Worm (Caenorhabditis elegans) whole organism, late embryonic: ENCODE measurements around the gene F47B8.14.

Experiments
- C38D4.7 ChIP-seq: fragments of 200-800 bp; sonication (Bioruptor generic); optimal IDR thresholded peaks from 2 replicates; lab custom pipeline; 2018; ENCODE audit warnings: mild to moderate bottlenecking, missing genetic modification characterization, moderate library complexity, missing compliant biosample characterization
- F13H6.1 ChIP-seq: sonication (generic microtip); optimal IDR thresholded peaks from 2 replicates; lab custom pipeline; 2016; ENCODE audit warnings: missing genetic modification characterization, missing compliant biosample characterization
- K02D7.2 ChIP-seq: sonication (generic microtip); optimal IDR thresholded peaks from 2 replicates; lab custom pipeline; 2017; ENCODE audit warnings: mild to moderate bottlenecking, missing genetic modification characterization, missing compliant biosample characterization
- K09A11.1 ChIP-seq: sonication (generic microtip); optimal IDR thresholded peaks from 2 replicates; lab custom pipeline; 2017; ENCODE audit warnings: antibody characterized with exemption, mild to moderate bottlenecking, missing genetic modification characterization, missing compliant biosample characterization; ENCODE audit not compliant: insufficient read depth
- T23F11.4 ChIP-seq: fragments of 200-800 bp; sonication (Bioruptor generic); optimal IDR thresholded peaks from 2 replicates; lab custom pipeline; 2018; ENCODE audit warnings: mild to moderate bottlenecking, missing genetic modification characterization, missing compliant biosample characterization
- Y22D7AL.16 ChIP-seq: sonication (generic microtip); optimal IDR thresholded peaks from 2 replicates; lab custom pipeline; 2016; ENCODE audit warnings: missing genetic modification characterization, missing compliant biosample characterization
- ahr-1 ChIP-seq: sonication (generic microtip); optimal IDR thresholded peaks from 2 replicates; lab custom pipeline; 2016; ENCODE audit warnings: missing genetic modification characterization, missing compliant biosample characterization
- ceh-14 ChIP-seq: sonication (generic microtip); optimal IDR thresholded peaks from 2 replicates; lab custom pipeline; 2016; ENCODE audit warnings: missing genotype, missing genetic modification characterization, missing compliant biosample characterization
- ceh-2 ChIP-seq: sonication (generic microtip); optimal IDR thresholded peaks from 2 replicates; lab custom pipeline; 2016; ENCODE audit warnings: missing genotype, missing genetic modification characterization, missing compliant biosample characterization
- ceh-48 ChIP-seq: sonication (generic microtip); optimal IDR thresholded peaks from 2 replicates; lab custom pipeline; 2016; ENCODE audit warnings: missing genetic modification characterization, inconsistent platforms, missing compliant biosample characterization
- dmd-4 ChIP-seq: sonication (generic microtip); optimal IDR thresholded peaks from 2 replicates; lab custom pipeline; 2016; ENCODE audit warnings: borderline replicate concordance, missing genetic modification characterization, missing compliant biosample characterization
- elt-4 ChIP-seq: sonication (generic microtip); optimal IDR thresholded peaks from 2 replicates; lab custom pipeline; 2016; ENCODE audit warnings: missing genetic modification characterization, missing compliant biosample characterization
- eyg-1 ChIP-seq: sonication (generic microtip); optimal IDR thresholded peaks from 2 replicates; lab custom pipeline; 2016; ENCODE audit warnings: missing genotype, missing genetic modification characterization, missing compliant biosample characterization
- fax-1 ChIP-seq: sonication (generic microtip); optimal IDR thresholded peaks from 2 replicates; lab custom pipeline; 2016; ENCODE audit warnings: missing genotype, missing genetic modification characterization, missing compliant biosample characterization
- fkh-10 ChIP-seq: fragments of 150-350 bp; optimal IDR thresholded peaks from 2 replicates; lab custom pipeline; 2014; ENCODE audit warnings: missing biosample characterization, missing genetic modification reagents, missing genetic modification characterization
- fkh-6 ChIP-seq: sonication (generic microtip); optimal IDR thresholded peaks from 2 replicates; lab custom pipeline; 2016; ENCODE audit warnings: missing genetic modification characterization, missing compliant biosample characterization
- gmeb-2 ChIP-seq: sonication (generic microtip); optimal IDR thresholded peaks from 2 replicates; lab custom pipeline; 2016; ENCODE audit warnings: missing genetic modification characterization, inconsistent platforms, missing compliant biosample characterization
- hlh-15 ChIP-seq: sonication (generic microtip); optimal IDR thresholded peaks from 2 replicates; lab custom pipeline; 2016; ENCODE audit warnings: missing genetic modification characterization, missing compliant biosample characterization
- lim-6 ChIP-seq: sonication (generic microtip); optimal IDR thresholded peaks from 2 replicates; lab custom pipeline; 2016; ENCODE audit warnings: missing genetic modification characterization, missing compliant biosample characterization
- madf-2 ChIP-seq: sonication (generic microtip); optimal IDR thresholded peaks from 2 replicates; lab custom pipeline; 2017; ENCODE audit warnings: missing genetic modification characterization, missing compliant biosample characterization
- nfya-1 ChIP-seq: sonication (generic microtip); optimal IDR thresholded peaks from 2 replicates; lab custom pipeline; 2017; ENCODE audit warnings: missing genetic modification characterization, mild to moderate bottlenecking, missing compliant biosample characterization, antibody characterized with exemption, moderate library complexity
- npax-4 ChIP-seq: sonication (generic microtip); optimal IDR thresholded peaks from 2 replicates; lab custom pipeline; 2016; ENCODE audit warnings: missing genetic modification characterization, missing compliant biosample characterization
- odd-2 ChIP-seq: sonication (generic microtip); optimal IDR thresholded peaks from 2 replicates; lab custom pipeline; 2017; ENCODE audit warnings: antibody characterized with exemption, mild to moderate bottlenecking, missing genetic modification characterization, missing compliant biosample characterization
- pag-3 ChIP-seq: sonication (generic microtip); optimal IDR thresholded peaks from 2 replicates; lab custom pipeline; 2016; ENCODE audit warnings: missing compliant biosample characterization, missing genetic modification characterization, borderline replicate concordance
- pat-9 ChIP-seq: fragments of 200-800 bp; sonication (Bioruptor generic); optimal IDR thresholded peaks from 2 replicates; lab custom pipeline; 2018; ENCODE audit warnings: mild to moderate bottlenecking, missing genetic modification characterization, moderate library complexity, missing compliant biosample characterization
- pax-1 ChIP-seq: fragments of 150-350 bp; optimal IDR thresholded peaks from 2 replicates; lab custom pipeline; 2014; ENCODE audit warnings: missing biosample characterization, missing genetic modification characterization
- pha-2 ChIP-seq: sonication (generic microtip); optimal IDR thresholded peaks from 2 replicates; lab custom pipeline; 2017; ENCODE audit warnings: mild to moderate bottlenecking, missing genetic modification characterization, missing compliant biosample characterization
- pqm-1 ChIP-seq: sonication (generic microtip); optimal IDR thresholded peaks from 2 replicates; lab custom pipeline; 2016; ENCODE audit warnings: missing genetic modification characterization, missing compliant biosample characterization
- pros-1 ChIP-seq: fragments of 150-350 bp; optimal IDR thresholded peaks from 2 replicates; lab custom pipeline; 2014; ENCODE audit warnings: missing biosample characterization, missing genetic modification reagents, missing genetic modification characterization
- ref-2 ChIP-seq: sonication (generic microtip); optimal IDR thresholded peaks from 2 replicates; lab custom pipeline; 2016; ENCODE audit warnings: missing genetic modification characterization, missing compliant biosample characterization
- sox-2 ChIP-seq: fragments of 200-800 bp; sonication (Bioruptor generic); IDR thresholded peaks from 2 replicates; pipeline ENCODE4 v1.3.6; 2022; ENCODE audit warnings: missing genetic modification reagents, missing genetic modification characterization, missing compliant biosample characterization
- sox-4 ChIP-seq: sonication (generic microtip); optimal IDR thresholded peaks from 2 replicates; lab custom pipeline; 2017; ENCODE audit warnings: mild to moderate bottlenecking, missing genetic modification characterization, inconsistent platforms, missing compliant biosample characterization
- syd-9 ChIP-seq: sonication (generic microtip); optimal IDR thresholded peaks from 2 replicates; lab custom pipeline; 2016; ENCODE audit warnings: mild to moderate bottlenecking, missing genetic modification characterization, moderate library complexity, missing compliant biosample characterization
- ttx-3 ChIP-seq: sonication (generic microtip); optimal IDR thresholded peaks from 2 replicates; lab custom pipeline; 2016; ENCODE audit warnings: missing genetic modification reagents, missing genetic modification characterization, missing compliant biosample characterization
- unc-42 ChIP-seq: sonication (generic microtip); optimal IDR thresholded peaks from 2 replicates; lab custom pipeline; 2016; ENCODE audit warnings: missing genotype, missing genetic modification characterization, missing compliant biosample characterization
- zip-5 ChIP-seq: sonication (generic microtip); optimal IDR thresholded peaks from 2 replicates; lab custom pipeline; 2016; ENCODE audit warnings: missing genetic modification characterization, missing compliant biosample characterization

Gene F47B8.14

ce11 chrV:14290636-14291035 lies 29.7 kb upstream of the F47B8.14 start, which contains the start of gene F14D7.18:
Gene F14D7.18, minus strand, starts transcription at chrV:14290736.
- TF ChIP-seq ceh-14 (tag; lab: Kevin White, UChicago) = no peak
- TF ChIP-seq npax-4 = no peak
- no peak for TF ChIP-seq pha-2
- no peak for TF ChIP-seq ttx-3 (tag; lab: Kevin White, UChicago)
- no peak for TF ChIP-seq K09A11.1 (tag; lab: Kevin White, UChicago)

- TF ChIP-seq sox-2 (GFP tag; lab: Robert Waterston, UW) = no peak
- no peak for TF ChIP-seq ttx-3 (tag; lab: Kevin White, UChicago)
These were observed 26.6 kb upstream of the F47B8.14 start, which contains the start of gene F14D7.2 for ce11 chrV:14293667-14294194. Gene F14D7.2, minus strand, starts transcription at chrV:14293717.

- TF ChIP-seq K09A11.1 (tag; lab: Kevin White, UChicago) (no peak), pag-3 (tag; lab: Kevin White, UChicago) (no peak), fax-1 (no peak), hlh-15 (tag; lab: Kevin White, UChicago) (no peak), sox-2 (GFP tag; lab: Robert Waterston, UW) (no peak), fkh-6 (tag; lab: Kevin White, UChicago) (no peak), F13H6.1 (tag; lab: Kevin White, UChicago) (no peak), syd-9 (tag; lab: Kevin White, UChicago) (no peak), unc-42 (tag; lab: Kevin White, UChicago) (no peak), ceh-2 (tag; lab: Kevin White, UChicago) (no peak), pros-1 (tag; lab: Kevin White, UChicago) (no peak), pqm-1 (tag; lab: Kevin White, UChicago) (no peak), dmd-4 (tag; lab: Kevin White, UChicago) (no peak), ahr-1 (tag; lab: Kevin White, UChicago) (no peak), Y22D7AL.16 (tag; lab: Kevin White, UChicago) (no peak), K02D7.2 (no peak), madf-2 (tag; lab: Kevin White, UChicago) (no peak), ref-2 (no peak)
These were observed 25.9 kb upstream of the F47B8.14 start, which contains the start of gene F14D7.9 for ce11 chrV:14294396-14294795. Gene F14D7.9, plus strand, starts transcription at chrV:14294696.

ce11 chrV:14296499-14296898 lies 23.8 kb upstream of the F47B8.14 start, which contains the start of gene F14D7.3:
Gene F14D7.3, plus strand, starts transcription at chrV:14296799.
- TF ChIP-seq pat-9 (no peak), lim-6 (tag; lab: Kevin White, UChicago) (no peak), sox-4 (no peak), F13H6.1 (tag; lab: Kevin White, UChicago) (no peak), Y22D7AL.16 (tag; lab: Kevin White, UChicago) (no peak), T23F11.4 (GFP tag; lab: Kevin White, UChicago) (no peak), zip-5 (no peak), gmeb-2 (tag; lab: Kevin White, UChicago) (no peak), pax-1 (no peak), nfya-1 (tag; lab: Kevin White, UChicago) (no peak), K09A11.1 (tag; lab: Kevin White, UChicago) (no peak), eyg-1 (tag; lab: Kevin White, UChicago) (no peak), elt-4 (tag; lab: Kevin White, UChicago) (no peak), pag-3 (tag; lab: Kevin White, UChicago) (no peak), fkh-10 (no peak), C38D4.7 (GFP tag; lab: Kevin White, UChicago) (no peak), ceh-48 (tag; lab: Kevin White, UChicago) (no peak), odd-2 (tag; lab: Kevin White, UChicago) (no peak)
